Fruit fly (Drosophila melanogaster) whole organism, embryonic: ENCODE measurements around the gene Snx17.

ENCODE experiments used
- Awh ChIP-seq: fragments of 200-800 bp; sonication (Bioruptor generic); IDR thresholded peaks from 2 replicates; pipeline ENCODE4, ENCODE4 v1.3.6; 2022; ENCODE audit warnings: missing biosample characterization, missing genetic modification characterization
- BEAF-32 ChIP-seq: fragments of 200-800 bp; sonication (Bioruptor generic); optimal IDR thresholded peaks from 3 replicates; lab custom pipeline; 2017; ENCODE audit warnings: missing biosample characterization, missing genetic modification characterization, mild to moderate bottlenecking, moderate library complexity, missing genetic modification reagents
- CG10654 ChIP-seq: fragments of 200-800 bp; sonication (Bioruptor generic); optimal IDR thresholded peaks from 2 replicates; lab custom pipeline; 2016; ENCODE audit warnings: missing biosample characterization, missing genetic modification characterization
- CG12155 ChIP-seq: fragments of 200-800 bp; sonication (Bioruptor generic); optimal IDR thresholded peaks from 3 replicates; lab custom pipeline; 2016; ENCODE audit warnings: missing biosample characterization, missing genetic modification characterization
- CG13123 ChIP-seq: fragments of 200-800 bp; sonication (Bioruptor generic); optimal IDR thresholded peaks from 2 replicates; lab custom pipeline; 2016; ENCODE audit warnings: missing biosample characterization, missing genetic modification characterization
- CG13624 ChIP-seq: fragments of 200-800 bp; sonication (Bioruptor generic); optimal IDR thresholded peaks from 2 replicates; lab custom pipeline; 2016; ENCODE audit warnings: missing biosample characterization, missing genetic modification characterization
- CG14014 ChIP-seq: fragments of 200-800 bp; sonication (Bioruptor generic); IDR thresholded peaks from 2 replicates; pipeline ENCODE4 v1.3.6; 2022; ENCODE audit warnings: missing biosample characterization, missing genetic modification characterization
- CG15696 ChIP-seq: fragments of 200-800 bp; sonication (Bioruptor generic); optimal IDR thresholded peaks from 2 replicates; lab custom pipeline; 2019; ENCODE audit warnings: missing biosample characterization, mild to moderate bottlenecking, missing genetic modification characterization, moderate library complexity
- CG16815 ChIP-seq: fragments of 200-800 bp; sonication (Bioruptor generic); optimal IDR thresholded peaks from 3 replicates; lab custom pipeline; 2017; ENCODE audit warnings: missing biosample characterization, mild to moderate bottlenecking, missing genetic modification characterization
- CG17359 ChIP-seq: fragments of 200-800 bp; sonication (Bioruptor generic); optimal IDR thresholded peaks from 3 replicates; lab custom pipeline; 2018; ENCODE audit warnings: missing biosample characterization, mild to moderate bottlenecking, missing genetic modification characterization, moderate library complexity
- CG17361 ChIP-seq: fragments of 200-800 bp; sonication (Bioruptor generic); IDR thresholded peaks from 3 replicates; pipeline ENCODE4 v1.3.6; 2022; ENCODE audit warnings: missing biosample characterization, missing genetic modification characterization
- CG17829 ChIP-seq: fragments of 200-800 bp; optimal IDR thresholded peaks from 2 replicates; lab custom pipeline; 2019; ENCODE audit warnings: missing biosample characterization, mild to moderate bottlenecking, missing genetic modification characterization, moderate library complexity
- CG18262 ChIP-seq: fragments of 200-800 bp; optimal IDR thresholded peaks from 3 replicates; lab custom pipeline; 2019; ENCODE audit warnings: missing biosample characterization, mild to moderate bottlenecking, missing genetic modification characterization, moderate library complexity
- CG2712 ChIP-seq: fragments of 200-800 bp; optimal IDR thresholded peaks from 3 replicates; lab custom pipeline; 2019; ENCODE audit warnings: missing biosample characterization, mild to moderate bottlenecking, missing genetic modification characterization, moderate library complexity
- CG30020 ChIP-seq: fragments of 200-800 bp; optimal IDR thresholded peaks from 2 replicates; lab custom pipeline; 2019; ENCODE audit warnings: missing biosample characterization, mild to moderate bottlenecking, missing genetic modification characterization, moderate library complexity
- CG3163 ChIP-seq: fragments of 200-800 bp; sonication (Bioruptor generic); optimal IDR thresholded peaks from 3 replicates; lab custom pipeline; 2016; ENCODE audit warnings: missing biosample characterization, missing genetic modification characterization
- CG34376 ChIP-seq: fragments of 200-800 bp; sonication (Bioruptor generic); optimal IDR thresholded peaks from 2 replicates; lab custom pipeline; 2018; ENCODE audit warnings: missing biosample characterization, mild to moderate bottlenecking, missing genetic modification characterization
- CG3995 ChIP-seq: fragments of 200-800 bp; sonication (Bioruptor generic); optimal IDR thresholded peaks from 3 replicates; lab custom pipeline; 2016; ENCODE audit warnings: missing biosample characterization, missing genetic modification characterization
- CG4424 ChIP-seq: fragments of 200-800 bp; sonication (Bioruptor generic); optimal IDR thresholded peaks from 3 replicates; lab custom pipeline; 2016; ENCODE audit warnings: missing biosample characterization, missing genetic modification characterization
- CG6689 ChIP-seq: fragments of 200-800 bp; sonication (Bioruptor generic); IDR thresholded peaks from 2 replicates; pipeline ENCODE4 v1.3.6; 2022; ENCODE audit warnings: missing biosample characterization, missing genetic modification characterization
- CG7745 ChIP-seq: fragments of 200-800 bp; sonication (Bioruptor generic); optimal IDR thresholded peaks from 2 replicates; lab custom pipeline; 2018; ENCODE audit warnings: missing biosample characterization, mild to moderate bottlenecking, missing genetic modification characterization, moderate library complexity
- CG9797 ChIP-seq: fragments of 200-800 bp; sonication (Bioruptor generic); optimal IDR thresholded peaks from 3 replicates; lab custom pipeline; 2018; ENCODE audit warnings: missing biosample characterization, mild to moderate bottlenecking, missing genetic modification characterization
- Dek ChIP-seq: fragments of 200-800 bp; sonication (Bioruptor generic); optimal IDR thresholded peaks from 3 replicates; lab custom pipeline; 2019; ENCODE audit warnings: missing biosample characterization, mild to moderate bottlenecking, missing genetic modification characterization, moderate library complexity
- E2f2 ChIP-seq: fragments of 200-800 bp; sonication (Bioruptor generic); IDR thresholded peaks from 2 replicates; pipeline ENCODE4 v1.3.6; 2022; ENCODE audit warnings: missing biosample characterization, missing genetic modification characterization
- Fer2 ChIP-seq: fragments of 200-800 bp; sonication (Bioruptor generic); optimal IDR thresholded peaks from 2 replicates; lab custom pipeline; 2018; ENCODE audit warnings: missing biosample characterization, mild to moderate bottlenecking, missing genetic modification characterization, moderate library complexity
- Fer3 ChIP-seq: fragments of 200-800 bp; sonication (Bioruptor generic); optimal IDR thresholded peaks from 2 replicates; lab custom pipeline; 2018; ENCODE audit warnings: missing biosample characterization, mild to moderate bottlenecking, missing genetic modification characterization, moderate library complexity
- MBD-R2 ChIP-seq: fragments of 200-800 bp; sonication (Bioruptor generic); IDR thresholded peaks from 2 replicates; pipeline ENCODE4 v1.3.6; 2022; ENCODE audit warnings: missing biosample characterization, missing genetic modification characterization
- MESR4 ChIP-seq: fragments of 200-800 bp; sonication (Bioruptor generic); optimal IDR thresholded peaks from 2 replicates; lab custom pipeline; 2018; ENCODE audit warnings: missing biosample characterization, mild to moderate bottlenecking, missing genetic modification characterization, moderate library complexity
- Max ChIP-seq: fragments of 200-800 bp; sonication (Bioruptor generic); optimal IDR thresholded peaks from 2 replicates; lab custom pipeline; 2016; ENCODE audit warnings: missing biosample characterization, mild to moderate bottlenecking, missing genetic modification characterization
- Med ChIP-seq: fragments of 200-800 bp; sonication (Bioruptor generic); peaks from one replicate; lab custom pipeline; 2016; ENCODE audit warnings: missing biosample characterization, missing genetic modification characterization, mild to moderate bottlenecking, inconsistent platforms, moderate library complexity
- Nf-YB ChIP-seq: fragments of 200-800 bp; sonication (Bioruptor generic); optimal IDR thresholded peaks from 3 replicates; lab custom pipeline; 2019; ENCODE audit warnings: missing biosample characterization, mild to moderate bottlenecking, missing genetic modification characterization, moderate library complexity
- Pdp1 ChIP-seq, 2 experiments: fragments of 200-800 bp; sonication (Bioruptor generic); optimal IDR thresholded peaks; 3 replicates each; lab custom pipeline; 2016; ENCODE audit warnings: missing biosample characterization in 2 of 2, missing genetic modification characterization in 2 of 2, mild to moderate bottlenecking in 1 of 2, moderate library complexity in 1 of 2
- Ptx1 ChIP-seq: fragments of 200-800 bp; sonication (Bioruptor generic); IDR thresholded peaks from 2 replicates; pipeline ENCODE4 v1.3.6; 2022; ENCODE audit warnings: missing biosample characterization, missing genetic modification characterization
- bsh ChIP-seq, 2 experiments: fragments of 200-800 bp; sonication (Bioruptor generic); optimal IDR thresholded peaks; 2 replicates each; lab custom pipeline; 2017 to 2018; ENCODE audit warnings: mild to moderate bottlenecking in 2 of 2, missing biosample characterization in 2 of 2, missing genetic modification characterization in 2 of 2, moderate library complexity in 1 of 2
- cato ChIP-seq: fragments of 200-800 bp; sonication (Bioruptor generic); optimal IDR thresholded peaks from 2 replicates; lab custom pipeline; 2016; ENCODE audit warnings: missing biosample characterization, missing genetic modification characterization, borderline replicate concordance
- crc ChIP-seq: fragments of 200-800 bp; sonication (Bioruptor generic); optimal IDR thresholded peaks from 2 replicates; lab custom pipeline; 2016; ENCODE audit warnings: missing biosample characterization, missing genetic modification characterization
- dimm ChIP-seq: fragments of 200-800 bp; sonication (Bioruptor generic); IDR thresholded peaks from 2 replicates; pipeline ENCODE4 v1.3.6; 2022; ENCODE audit warnings: missing biosample characterization, missing genetic modification characterization
- lab ChIP-seq: fragments of 200-800 bp; sonication (Bioruptor generic); optimal IDR thresholded peaks from 3 replicates; lab custom pipeline; 2017; ENCODE audit warnings: missing biosample characterization, missing genetic modification characterization, mild to moderate bottlenecking, moderate library complexity, missing genetic modification reagents
- mam ChIP-seq: fragments of 200-800 bp; sonication (Bioruptor generic); optimal IDR thresholded peaks from 3 replicates; lab custom pipeline; 2016; ENCODE audit warnings: missing biosample characterization, missing genetic modification characterization
- row ChIP-seq: fragments of 200-800 bp; sonication (Bioruptor generic); IDR thresholded peaks from 3 replicates; pipeline ENCODE4 v1.3.6; 2022; ENCODE audit warnings: missing biosample characterization, missing genetic modification characterization
- run ChIP-seq: fragments of 200-800 bp; sonication (Bioruptor generic); optimal IDR thresholded peaks from 3 replicates; lab custom pipeline; 2018; ENCODE audit warnings: missing biosample characterization, mild to moderate bottlenecking, missing genetic modification characterization
- scrt ChIP-seq: fragments of 200-800 bp; sonication (Bioruptor generic); optimal IDR thresholded peaks from 2 replicates; lab custom pipeline; 2018; ENCODE audit warnings: missing biosample characterization, mild to moderate bottlenecking, missing genetic modification characterization, moderate library complexity
- sens ChIP-seq: fragments of 200-800 bp; sonication (Bioruptor generic); peaks from one replicate; lab custom pipeline; 2016; ENCODE audit warnings: missing biosample characterization, missing genetic modification characterization
- sima ChIP-seq: fragments of 200-800 bp; sonication (Bioruptor generic); optimal IDR thresholded peaks from 2 replicates; lab custom pipeline; 2016; ENCODE audit warnings: missing biosample characterization, missing genetic modification characterization
- so ChIP-seq: fragments of 200-800 bp; sonication (Bioruptor generic); IDR thresholded peaks from 3 replicates; pipeline ENCODE4 v1.3.6; 2022; ENCODE audit warnings: missing biosample characterization, missing genetic modification characterization
- yki ChIP-seq: fragments of >200 bp; optimal IDR thresholded peaks from 3 replicates; lab custom pipeline; 2018
- zfh1 ChIP-seq: fragments of 200-800 bp; sonication (Bioruptor generic); IDR thresholded peaks from 3 replicates; pipeline ENCODE4 v1.3.6; 2022; ENCODE audit warnings: missing biosample characterization, missing genetic modification characterization

Snx17 gene

dm6 chr2L:10220010-10220409, 13.2 kb upstream of the Snx17 start (continued):
- TF ChIP-seq zfh1 (GFP tag; lab: Robert Waterston, UW) (no peak), CG3163 (GFP tag; lab: Kevin White, UChicago) (no peak)

dm6 chr2L:10210631-10211557, 4.1 kb upstream of the Snx17 start, which contains the start of the genes CG5727 and ath:
CG5727 (minus strand) TSS chr2L:10210681.
ath (plus strand) TSS chr2L:10211143.
- TF ChIP-seq CG17359 (peak; percentile 7), CG4424 (GFP tag; lab: Kevin White, UChicago) (peak; percentile 34), CG2712 (tag; lab: Kevin White, UChicago) (peak; percentile 11), CG16815 (GFP tag; lab: Kevin White, UChicago) (no peak), cato (no peak), CG13624 (no peak), bsh (GFP tag; optimal IDR thresholded peaks at IDR 0.05; lab: Kevin White, UChicago) (no peak), BEAF-32 (GFP tag; lab: Kevin White, UChicago) (peak; percentile 18), Fer3 (peak; percentile 25), CG30020 (tag; lab: Kevin White, UChicago) (peak; percentile 32), run (tag; lab: Kevin White, UChicago) (no peak), CG7745 (tag; lab: Kevin White, UChicago) (no peak), Awh (GFP tag; lab: Robert Waterston, UW) (peak; percentile 38; the same call in 1 of the 2 replicates), Ptx1 (GFP tag; lab: Robert Waterston, UW) (no peak), sima (no peak), Dek (tag; lab: Kevin White, UChicago) (no peak), CG17361 (GFP tag; lab: Robert Waterston, UW) (peak; percentile 61; the same call in 2 of the 3 replicates), CG15696 (peak; percentile 5), MBD-R2 (peak; percentile 50; the same call in 1 of the 2 replicates), CG9797 (no peak), CG12155 (no peak), CG10654 (GFP tag; lab: Kevin White, UChicago) (no peak), row (GFP tag; lab: Robert Waterston, UW) (peak; percentile 63), Med (peak; percentile 72), mam (no peak), sens (GFP tag; lab: Kevin White, UChicago) (peak; percentile 72), Pdp1 (GFP tag; optimal IDR thresholded peaks at IDR 0.05; lab: Kevin White, UChicago) (no peak), MESR4 (GFP tag; lab: Kevin White, UChicago) (peak; percentile 12), Fer2 (tag; lab: Kevin White, UChicago) (no peak), CG34376 (GFP tag; lab: Kevin White, UChicago) (peak; percentile 7), CG3995 (GFP tag; lab: Kevin White, UChicago) (peak; percentile 15), dimm (GFP tag; lab: Robert Waterston, UW) (no peak), scrt (peak; percentile 94), crc (GFP tag; lab: Kevin White, UChicago) (no peak), Max (GFP tag; lab: Kevin White, UChicago) (peak; percentile 50), Nf-YB (GFP tag; lab: Kevin White, UChicago) (no peak), so (GFP tag; lab: Robert Waterston, UW) (peak; percentile 37; the same call in 1 of the 3 replicates), lab (GFP tag; lab: Kevin White, UChicago) (no peak), CG14014 (peak; percentile 49; the same call in 1 of the 2 replicates), CG13123 (GFP tag; lab: Kevin White, UChicago) (no peak), CG18262 (tag; lab: Kevin White, UChicago) (peak; percentile 20), E2f2 (GFP tag; lab: Robert Waterston, UW) (peak; percentile 34), yki (no peak), CG6689 (peak; percentile 38; the same call in 1 of the 2 replicates), CG17829 (peak; percentile 3)
